Fruit fly (Drosophila melanogaster) whole organism, embryonic: Measurements from ENCODE around the gene Jarid2.

ENCODE experiments used
- Antp ChIP-seq: fragments of 200-800 bp; sonication (Bioruptor generic); optimal IDR thresholded peaks from 3 replicates; lab custom pipeline; 2016; ENCODE audit warnings: missing biosample characterization, missing genetic modification characterization
- CG10274 ChIP-seq: fragments of 200-800 bp; sonication (Bioruptor generic); optimal IDR thresholded peaks from 3 replicates; lab custom pipeline; 2017; ENCODE audit warnings: missing biosample characterization, mild to moderate bottlenecking, missing genetic modification characterization
- CG10654 ChIP-seq: fragments of 200-800 bp; sonication (Bioruptor generic); optimal IDR thresholded peaks from 2 replicates; lab custom pipeline; 2016; ENCODE audit warnings: missing biosample characterization, missing genetic modification characterization
- CG11398 ChIP-seq: fragments of 200-800 bp; sonication (Bioruptor generic); optimal IDR thresholded peaks from 2 replicates; lab custom pipeline; 2016; ENCODE audit warnings: missing biosample characterization, missing genetic modification characterization
- CG12769 ChIP-seq: fragments of 200-800 bp; sonication (Bioruptor generic); optimal IDR thresholded peaks from 2 replicates; lab custom pipeline; 2019; ENCODE audit warnings: missing biosample characterization, mild to moderate bottlenecking, missing genetic modification characterization, moderate library complexity
- CG13287 ChIP-seq: fragments of 200-800 bp; sonication (Bioruptor generic); IDR thresholded peaks from 2 replicates; pipeline ENCODE4 v1.3.6; 2022; ENCODE audit warnings: missing biosample characterization, missing genetic modification characterization; ENCODE audit not compliant: partially characterized antibody
- CG13296 ChIP-seq: fragments of 200-800 bp; sonication (Bioruptor generic); optimal IDR thresholded peaks from 3 replicates; lab custom pipeline; 2018; ENCODE audit warnings: missing biosample characterization, mild to moderate bottlenecking, missing genetic modification characterization
- CG1603 ChIP-seq: fragments of 200-800 bp; sonication (Bioruptor generic); optimal IDR thresholded peaks from 2 replicates; lab custom pipeline; 2019; ENCODE audit warnings: missing biosample characterization, mild to moderate bottlenecking, missing genetic modification characterization, moderate library complexity
- CG17829 ChIP-seq: fragments of 200-800 bp; optimal IDR thresholded peaks from 2 replicates; lab custom pipeline; 2019; ENCODE audit warnings: missing biosample characterization, mild to moderate bottlenecking, missing genetic modification characterization, moderate library complexity
- CG1792 ChIP-seq: fragments of 200-800 bp; sonication (Bioruptor generic); optimal IDR thresholded peaks from 2 replicates; lab custom pipeline; 2016; ENCODE audit warnings: missing biosample characterization, missing genetic modification characterization
- CG2116 ChIP-seq: fragments of 200-800 bp; sonication (Bioruptor generic); optimal IDR thresholded peaks from 3 replicates; lab custom pipeline; 2018; ENCODE audit warnings: missing biosample characterization, mild to moderate bottlenecking, missing genetic modification characterization
- CG2712 ChIP-seq: fragments of 200-800 bp; optimal IDR thresholded peaks from 3 replicates; lab custom pipeline; 2019; ENCODE audit warnings: missing biosample characterization, mild to moderate bottlenecking, missing genetic modification characterization, moderate library complexity
- CG3163 ChIP-seq: fragments of 200-800 bp; sonication (Bioruptor generic); optimal IDR thresholded peaks from 3 replicates; lab custom pipeline; 2016; ENCODE audit warnings: missing biosample characterization, missing genetic modification characterization
- CG4282 ChIP-seq: fragments of 200-800 bp; sonication (Bioruptor generic); optimal IDR thresholded peaks from 2 replicates; lab custom pipeline; 2016; ENCODE audit warnings: missing biosample characterization, missing genetic modification characterization
- CG4424 ChIP-seq: fragments of 200-800 bp; sonication (Bioruptor generic); optimal IDR thresholded peaks from 3 replicates; lab custom pipeline; 2016; ENCODE audit warnings: missing biosample characterization, missing genetic modification characterization
- CG6654 ChIP-seq: fragments of 200-800 bp; sonication (Bioruptor generic); optimal IDR thresholded peaks from 2 replicates; lab custom pipeline; 2017; ENCODE audit warnings: missing biosample characterization, mild to moderate bottlenecking, missing genetic modification characterization
- CG6765 ChIP-seq: fragments of 200-800 bp; sonication (Bioruptor generic); optimal IDR thresholded peaks from 3 replicates; lab custom pipeline; 2017; ENCODE audit warnings: missing biosample characterization, mild to moderate bottlenecking, missing genetic modification characterization
- CG7963 ChIP-seq: fragments of 200-800 bp; sonication (Bioruptor generic); IDR thresholded peaks from 3 replicates; pipeline ENCODE4 v1.3.6; 2022; ENCODE audit warnings: missing biosample characterization, missing genetic modification characterization; ENCODE audit not compliant: partially characterized antibody
- CG8478 ChIP-seq: fragments of >200 bp; optimal IDR thresholded peaks from 2 replicates; lab custom pipeline; 2018
- CG8944 ChIP-seq: fragments of 200-800 bp; sonication (Bioruptor generic); optimal IDR thresholded peaks from 3 replicates; lab custom pipeline; 2016; ENCODE audit warnings: missing biosample characterization, missing genetic modification characterization
- Deaf1 ChIP-seq: fragments of 200-800 bp; optimal IDR thresholded peaks from 3 replicates; lab custom pipeline; 2019; ENCODE audit warnings: missing biosample characterization, mild to moderate bottlenecking, missing genetic modification characterization, moderate library complexity
- Dll ChIP-seq: fragments of 200-800 bp; sonication (Bioruptor generic); IDR thresholded peaks from 4 replicates; pipeline ENCODE4 v1.3.6; 2022; ENCODE audit warnings: missing biosample characterization, missing genetic modification characterization; ENCODE audit not compliant: partially characterized antibody
- Dref ChIP-seq: fragments of 200-800 bp; sonication (Bioruptor generic); IDR thresholded peaks from 2 replicates; pipeline ENCODE4 v1.3.6; 2022; ENCODE audit warnings: missing biosample characterization, missing genetic modification characterization
- HLH54F ChIP-seq: fragments of 200-800 bp; sonication (Bioruptor generic); optimal IDR thresholded peaks from 3 replicates; lab custom pipeline; 2016; ENCODE audit warnings: missing biosample characterization, missing genetic modification characterization
- HmgD ChIP-seq: fragments of 200-800 bp; sonication (Bioruptor generic); optimal IDR thresholded peaks from 3 replicates; lab custom pipeline; 2016; ENCODE audit warnings: missing biosample characterization, missing genetic modification characterization
- Lhr ChIP-seq: fragments of 200-800 bp; sonication (Bioruptor generic); optimal IDR thresholded peaks from 3 replicates; lab custom pipeline; 2017; ENCODE audit warnings: mild to moderate bottlenecking, missing biosample characterization, missing genetic modification reagents, missing genetic modification characterization
- MTF-1 ChIP-seq: fragments of 200-800 bp; sonication (Bioruptor generic); optimal IDR thresholded peaks from 2 replicates; lab custom pipeline; 2018; ENCODE audit warnings: missing biosample characterization, mild to moderate bottlenecking, missing genetic modification characterization, borderline replicate concordance
- NK7.1 ChIP-seq: fragments of 200-800 bp; sonication (Bioruptor generic); optimal IDR thresholded peaks from 3 replicates; lab custom pipeline; 2016; ENCODE audit warnings: missing biosample characterization, missing genetic modification characterization
- Nf-YB ChIP-seq: fragments of 200-800 bp; sonication (Bioruptor generic); optimal IDR thresholded peaks from 3 replicates; lab custom pipeline; 2019; ENCODE audit warnings: missing biosample characterization, mild to moderate bottlenecking, missing genetic modification characterization, moderate library complexity
- Optix ChIP-seq: fragments of 200-800 bp; sonication (Bioruptor generic); IDR thresholded peaks from 3 replicates; pipeline ENCODE4 v1.3.6; 2022; ENCODE audit warnings: missing biosample characterization, missing genetic modification characterization
- PHDP ChIP-seq: fragments of 200-800 bp; sonication (Bioruptor generic); optimal IDR thresholded peaks from 3 replicates; lab custom pipeline; 2018; ENCODE audit warnings: missing biosample characterization, mild to moderate bottlenecking, missing genetic modification characterization, moderate library complexity
- Rfx ChIP-seq: fragments of 200-800 bp; sonication (Bioruptor generic); IDR thresholded peaks from 2 replicates; pipeline ENCODE4 v1.3.6; 2022; ENCODE audit warnings: missing biosample characterization, missing genetic modification characterization
- Stat92E ChIP-seq, 3 experiments: fragments of >200 bp in 2 of 3; fragments of 200-800 bp in 1 of 3; sonication (Bioruptor generic) in 1 of 3; optimal IDR thresholded peaks; 2 replicates each; lab custom pipeline; 2017 to 2019; ENCODE audit warnings: missing biosample characterization in 3 of 3, missing genetic modification characterization in 3 of 3, mild to moderate bottlenecking in 1 of 3, moderate library complexity in 1 of 3
- ase ChIP-seq: fragments of 200-800 bp; sonication (Bioruptor generic); IDR thresholded peaks from 3 replicates; pipeline ENCODE4 v1.3.6; 2022; ENCODE audit warnings: missing biosample characterization, missing genetic modification characterization
- az2 ChIP-seq: fragments of 200-800 bp; sonication (Bioruptor generic); optimal IDR thresholded peaks from 3 replicates; lab custom pipeline; 2016; ENCODE audit warnings: missing biosample characterization, missing genetic modification characterization
- bsh ChIP-seq, 2 experiments: fragments of 200-800 bp; sonication (Bioruptor generic); optimal IDR thresholded peaks; 2 replicates each; lab custom pipeline; 2017 to 2018; ENCODE audit warnings: mild to moderate bottlenecking in 2 of 2, missing biosample characterization in 2 of 2, missing genetic modification characterization in 2 of 2, moderate library complexity in 1 of 2
- cad ChIP-seq: fragments of >200 bp; optimal IDR thresholded peaks from 2 replicates; lab custom pipeline; 2017; ENCODE audit warnings: missing biosample characterization, missing genetic modification characterization
- gt ChIP-seq: fragments of 200-800 bp; sonication (Bioruptor generic); IDR thresholded peaks from 2 replicates; pipeline ENCODE4 v1.3.6; 2022; ENCODE audit warnings: missing biosample characterization, missing genetic modification characterization
- insv ChIP-seq, 2 experiments: fragments of 200-800 bp; sonication (Bioruptor generic); optimal IDR thresholded peaks; 3 replicates each; lab custom pipeline; 2016 to 2018; ENCODE audit warnings: missing biosample characterization in 2 of 2, missing genetic modification characterization in 2 of 2
- nerfin-2 ChIP-seq: fragments of 200-800 bp; sonication (Bioruptor generic); IDR thresholded peaks from 2 replicates; pipeline ENCODE4 v1.3.6; 2022; ENCODE audit warnings: missing biosample characterization, missing genetic modification characterization; ENCODE audit not compliant: partially characterized antibody
- onecut ChIP-seq: fragments of 200-800 bp; sonication (Bioruptor generic); IDR thresholded peaks from 2 replicates; pipeline ENCODE4 v1.3.6; 2022; ENCODE audit warnings: missing biosample characterization, missing genetic modification characterization
- psq ChIP-seq: fragments of 200-800 bp; sonication (Bioruptor generic); optimal IDR thresholded peaks from 2 replicates; lab custom pipeline; 2017; ENCODE audit warnings: missing biosample characterization, missing genetic modification characterization
- sens-2 ChIP-seq: fragments of 200-800 bp; sonication (Bioruptor generic); IDR thresholded peaks from 2 replicates; pipeline ENCODE4 v1.3.6; 2022; ENCODE audit warnings: missing biosample characterization, missing genetic modification characterization
- slbo ChIP-seq: fragments of 200-800 bp; sonication (Bioruptor generic); IDR thresholded peaks from 2 replicates; pipeline ENCODE4 v1.3.6; 2022; ENCODE audit warnings: missing biosample characterization, missing genetic modification characterization
- slp2 ChIP-seq: fragments of 200-800 bp; sonication (Bioruptor generic); optimal IDR thresholded peaks from 2 replicates; lab custom pipeline; 2016; ENCODE audit warnings: missing biosample characterization, missing genetic modification characterization
- sr ChIP-seq: fragments of 200-800 bp; sonication (Bioruptor generic); IDR thresholded peaks from 3 replicates; pipeline ENCODE4 v1.3.6; 2022; ENCODE audit warnings: missing biosample characterization, missing genetic modification characterization
- sug ChIP-seq: fragments of 200-800 bp; optimal IDR thresholded peaks from 2 replicates; lab custom pipeline; 2019; ENCODE audit warnings: missing biosample characterization, mild to moderate bottlenecking, missing genetic modification characterization, moderate library complexity
- tin ChIP-seq: fragments of 200-800 bp; sonication (Bioruptor generic); optimal IDR thresholded peaks from 3 replicates; lab custom pipeline; 2016; ENCODE audit warnings: missing biosample characterization, missing genetic modification characterization
- tup ChIP-seq: fragments of 200-800 bp; sonication (Bioruptor generic); optimal IDR thresholded peaks from 2 replicates; lab custom pipeline; 2016; ENCODE audit warnings: missing biosample characterization, mild to moderate bottlenecking, missing genetic modification characterization, moderate library complexity
- wor ChIP-seq: fragments of 200-800 bp; sonication (Bioruptor generic); IDR thresholded peaks from 2 replicates; pipeline ENCODE4 v1.3.6; 2022; ENCODE audit warnings: missing biosample characterization, missing genetic modification characterization

Jarid2 gene

dm6 chr3L:9476829-9477228 is at the start of gene Jarid2, which contains the start of gene Uch-L5 (continued):
- peak; percentile 70 for TF ChIP-seq HLH54F (GFP tag; lab: Kevin White, UChicago)
- peak; percentile 45 for TF ChIP-seq slp2 (GFP tag; lab: Kevin White, UChicago)
- peak; percentile 63 for TF ChIP-seq CG2116 (GFP tag; lab: Kevin White, UChicago)
- no peak for TF ChIP-seq tup (GFP tag; lab: Kevin White, UChicago)
- TF ChIP-seq sens-2, result no peak
- peak; percentile 61 for TF ChIP-seq CG2712 (tag; lab: Kevin White, UChicago)
- peak; percentile 78 for TF ChIP-seq Rfx (GFP tag; lab: Robert Waterston, UW)
- TF ChIP-seq CG13296, result peak; percentile 41
- peak; percentile 72 for TF ChIP-seq CG17829 (tag; lab: Kevin White, UChicago)
- peak in 1 of 2 experiments; percentile 37 for TF ChIP-seq insv (GFP tag; optimal IDR thresholded peaks at IDR 0.05; lab: Kevin White, UChicago)
- TF ChIP-seq CG12769 (tag; lab: Kevin White, UChicago), result no peak
- peak; percentile 48 for TF ChIP-seq Dref (GFP tag; lab: Robert Waterston, UW)
- no peak for TF ChIP-seq CG4282
- no peak for TF ChIP-seq PHDP (tag; lab: Kevin White, UChicago)
- peak in 1 of 3 experiments; percentile 42 for TF ChIP-seq Stat92E (GFP tag; optimal IDR thresholded peaks at IDR 0.05; lab: Kevin White, UChicago)
- no peak for TF ChIP-seq cad (GFP tag; lab: Kevin White, UChicago)
- TF ChIP-seq MTF-1 (GFP tag; lab: Kevin White, UChicago), result peak; percentile 62
- no peak for TF ChIP-seq CG1792 (GFP tag; lab: Kevin White, UChicago)
- TF ChIP-seq gt, result no peak
- TF ChIP-seq CG13287 (GFP tag; lab: Robert Waterston, UW), result peak; percentile 33; the same call in 1 of the 2 replicates
- no peak for TF ChIP-seq CG8478 (lab: Kevin White, UChicago)
- peak; percentile 42 for TF ChIP-seq tin (GFP tag; lab: Kevin White, UChicago)
- peak; percentile 68 for TF ChIP-seq slbo (GFP tag; lab: Robert Waterston, UW)
- peak; percentile 40 for TF ChIP-seq CG3163 (GFP tag; lab: Kevin White, UChicago)
- no peak for TF ChIP-seq nerfin-2
- peak; percentile 29 for TF ChIP-seq CG8944
- no peak for TF ChIP-seq NK7.1
- peak; percentile 10 for TF ChIP-seq Deaf1 (tag; lab: Kevin White, UChicago)
- TF ChIP-seq ase (GFP tag; lab: Robert Waterston, UW), result 0 out of 3 replicates have a peak, but pooled peaks have one; percentile 11
- TF ChIP-seq Lhr (GFP tag; lab: Kevin White, UChicago), result peak; percentile 60
- peak; percentile 46 for TF ChIP-seq sug (tag; lab: Kevin White, UChicago)
- peak; percentile 31 for TF ChIP-seq onecut (GFP tag; lab: Robert Waterston, UW)
- no peak for TF ChIP-seq CG6654 (GFP tag; lab: Kevin White, UChicago)
- peak; percentile 57 for TF ChIP-seq CG10654 (GFP tag; lab: Kevin White, UChicago)
- TF ChIP-seq bsh (GFP tag; optimal IDR thresholded peaks at IDR 0.05; lab: Kevin White, UChicago), result peak in 1 of 2 experiments; percentile 0
- TF ChIP-seq CG11398 (GFP tag; lab: Kevin White, UChicago), result peak; percentile 63
- 0 out of 3 replicates have a peak, but pooled peaks have one; percentile 8 for TF ChIP-seq CG7963 (GFP tag; lab: Robert Waterston, UW)
- peak; percentile 28 for TF ChIP-seq CG4424 (GFP tag; lab: Kevin White, UChicago)
- peak; percentile 28 for TF ChIP-seq az2 (GFP tag; lab: Kevin White, UChicago)
- 0 out of 3 replicates have a peak, but pooled peaks have one; percentile 37 for TF ChIP-seq Optix (GFP tag; lab: Robert Waterston, UW)
- TF ChIP-seq sr (GFP tag; lab: Robert Waterston, UW), result no peak
- peak; percentile 80 for TF ChIP-seq HmgD (GFP tag; lab: Kevin White, UChicago)
- 0 out of 4 replicates have a peak, but pooled peaks have one; percentile 24 for TF ChIP-seq Dll (GFP tag; lab: Robert Waterston, UW)
- peak; percentile 91 for TF ChIP-seq CG1603 (tag; lab: Kevin White, UChicago)
- TF ChIP-seq Antp (GFP tag; lab: Kevin White, UChicago), result peak; percentile 78
- TF ChIP-seq wor (GFP tag; lab: Robert Waterston, UW), result no peak
- TF ChIP-seq psq (GFP tag; lab: Kevin White, UChicago), result peak; percentile 53
- TF ChIP-seq Nf-YB (GFP tag; lab: Kevin White, UChicago), result peak; percentile 48
- TF ChIP-seq CG10274 (GFP tag; lab: Kevin White, UChicago), result no peak
- peak; percentile 45 for TF ChIP-seq CG6765 (GFP tag; lab: Kevin White, UChicago)
